Fruit fly (Drosophila melanogaster): ENCODE measurements around the gene Akap200.

The Akap200 gene

DNA sequence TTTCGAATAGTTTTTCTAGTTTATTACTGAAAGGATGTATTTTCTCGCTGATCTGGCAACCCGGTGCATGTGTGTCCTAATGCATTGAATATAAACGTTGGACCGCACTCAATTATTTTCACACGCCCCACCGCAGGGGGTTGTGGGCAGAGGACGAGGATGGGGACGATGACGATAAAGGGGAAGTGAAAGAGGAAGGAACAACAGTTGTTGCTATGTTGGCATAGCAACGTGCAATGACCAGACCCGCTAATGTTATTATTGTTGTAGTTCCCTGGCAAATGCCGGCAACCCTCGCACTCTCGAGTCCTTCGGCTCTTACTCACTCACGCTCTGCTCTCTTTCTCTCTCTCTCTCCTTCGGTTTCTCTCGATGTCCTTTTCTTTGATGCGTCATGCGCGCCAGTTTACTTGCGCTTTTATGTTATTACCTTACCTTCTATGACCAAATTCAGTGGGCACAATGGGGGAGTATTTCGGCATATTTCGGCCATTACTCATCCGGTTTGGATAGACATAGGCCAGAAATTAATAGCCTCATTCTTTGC, 9.2 kb downstream of the Akap200 start:
- TF ChIP-seq insv (optimal IDR thresholded peaks at IDR 0.05) (no peak), h (optimal IDR thresholded peaks at IDR 0.05) (no peak), psq (optimal IDR thresholded peaks at IDR 0.05) (no peak), Myc (optimal IDR thresholded peaks at IDR 0.05) (no peak), Sin3A (optimal IDR thresholded peaks at IDR 0.05) (no peak), ttk (optimal IDR thresholded peaks at IDR 0.05) (no peak)

DNA sequence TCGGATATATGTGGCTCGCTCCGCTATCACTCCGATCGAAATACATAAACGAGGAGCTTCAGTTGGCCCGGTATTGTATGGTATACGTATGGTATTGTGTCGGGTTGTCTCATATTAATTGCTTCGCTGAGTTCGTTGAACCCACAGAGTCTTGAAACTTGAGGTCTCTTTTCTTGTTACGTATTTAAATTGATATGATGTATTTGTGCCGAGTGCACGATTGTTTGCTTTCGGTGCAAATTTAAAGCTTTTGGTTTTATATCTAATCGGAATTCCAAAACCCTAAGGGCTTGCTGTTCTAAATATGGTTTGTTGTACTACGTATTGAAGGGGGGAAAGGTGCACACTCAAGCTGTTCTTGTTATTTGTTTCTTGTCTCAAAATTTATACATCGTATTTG, 9.7 kb downstream of the Akap200 start:
- TF ChIP-seq psq (optimal IDR thresholded peaks at IDR 0.05) = no peak
- no peak for TF ChIP-seq ttk (optimal IDR thresholded peaks at IDR 0.05)
- TF ChIP-seq insv (optimal IDR thresholded peaks at IDR 0.05) = no peak

DNA sequence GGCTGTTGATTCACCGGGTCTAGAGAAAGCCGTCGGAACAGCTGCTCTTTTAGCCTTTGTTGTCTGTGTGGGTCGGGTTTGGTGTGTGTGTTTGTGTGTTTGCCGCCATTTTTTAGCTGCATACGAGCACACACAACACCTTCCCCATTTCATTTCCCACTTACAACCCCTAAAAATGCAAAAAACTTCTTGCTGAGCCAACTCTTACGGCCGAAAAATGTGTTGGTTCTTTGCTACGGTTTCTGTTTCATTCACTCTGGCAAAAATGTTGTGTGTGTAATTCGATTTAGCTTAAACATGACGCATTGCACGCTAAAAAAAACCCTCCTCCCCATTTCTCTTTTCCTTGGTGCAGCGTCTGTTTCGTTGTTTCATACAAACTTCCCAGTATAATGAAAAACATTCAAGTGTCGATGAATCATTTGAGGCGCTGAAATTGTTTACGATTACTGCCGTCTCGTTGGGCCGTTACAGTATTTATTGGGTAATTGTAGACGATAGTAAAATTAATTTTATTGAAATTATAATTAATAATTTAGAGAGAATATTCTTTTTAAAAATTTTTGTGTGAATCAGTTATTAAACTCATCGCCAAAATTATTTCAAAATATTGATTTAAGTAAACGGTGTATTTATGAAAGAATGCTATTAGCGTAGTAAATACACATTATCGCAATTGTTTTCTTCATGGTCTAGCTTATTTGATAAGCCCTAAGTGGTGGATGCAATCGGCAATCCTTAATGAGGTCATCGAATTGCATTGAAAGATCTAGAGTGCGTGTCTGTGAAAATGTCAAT, 10.7 kb downstream of the Akap200 start:
- no peak for TF ChIP-seq psq (optimal IDR thresholded peaks at IDR 0.05)
- no peak for TF ChIP-seq h (optimal IDR thresholded peaks at IDR 0.05)
- no peak for TF ChIP-seq insv (optimal IDR thresholded peaks at IDR 0.05)
- no peak for TF ChIP-seq Myc (optimal IDR thresholded peaks at IDR 0.05)
- no peak for TF ChIP-seq Sin3A (optimal IDR thresholded peaks at IDR 0.05)
- TF ChIP-seq ttk (optimal IDR thresholded peaks at IDR 0.05) = no peak

DNA sequence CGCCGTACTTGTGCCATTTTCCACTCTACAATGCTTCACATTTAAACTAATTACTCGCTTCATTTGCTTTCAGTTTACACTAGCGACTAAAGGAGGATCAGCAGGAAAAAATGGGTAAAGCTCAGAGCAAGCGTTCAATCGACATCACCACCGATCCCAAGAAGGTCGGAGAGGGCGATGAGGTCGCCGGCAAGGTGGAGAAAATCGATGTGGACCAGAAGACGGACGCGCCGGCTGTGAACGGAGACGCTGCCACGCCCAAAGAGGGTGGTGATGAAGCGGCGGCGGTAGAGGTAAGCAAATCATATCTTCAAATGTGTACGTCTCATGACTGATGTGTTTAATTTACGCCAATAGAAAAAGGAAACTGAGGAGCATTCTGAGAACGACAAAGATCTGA, 11.3 kb downstream of the Akap200 start:
- TF ChIP-seq Myc (optimal IDR thresholded peaks at IDR 0.05) = no peak
- no peak for TF ChIP-seq ttk (optimal IDR thresholded peaks at IDR 0.05)
- TF ChIP-seq psq (optimal IDR thresholded peaks at IDR 0.05) = no peak
- TF ChIP-seq h (optimal IDR thresholded peaks at IDR 0.05) = no peak

DNA sequence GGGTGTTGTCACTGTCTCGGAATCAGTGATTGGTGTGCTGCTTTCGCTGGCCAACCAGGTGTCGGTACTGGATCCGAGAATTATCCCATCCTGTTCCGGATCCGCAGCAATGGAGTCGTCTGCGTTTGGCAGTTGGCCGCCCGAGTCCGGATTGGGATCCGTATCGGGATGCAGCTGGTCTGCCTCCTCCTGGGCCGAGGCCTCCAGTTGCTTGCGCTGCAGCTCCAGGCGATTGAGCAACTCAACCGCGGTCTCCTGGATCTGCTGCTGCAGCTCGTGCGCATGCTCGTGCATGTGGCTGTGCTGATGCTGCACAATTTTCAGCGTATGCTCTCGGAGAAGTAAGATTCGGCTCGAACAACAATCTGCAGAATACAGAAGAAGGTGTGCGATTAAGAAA, 16.6 kb downstream of the Akap200 start:
- TF ChIP-seq ttk (optimal IDR thresholded peaks at IDR 0.05) = no peak
- TF ChIP-seq h (optimal IDR thresholded peaks at IDR 0.05) = no peak
- no peak for TF ChIP-seq Sin3A (optimal IDR thresholded peaks at IDR 0.05)
- no peak for TF ChIP-seq Myc (optimal IDR thresholded peaks at IDR 0.05)
- TF ChIP-seq psq (optimal IDR thresholded peaks at IDR 0.05) = no peak
- no peak for TF ChIP-seq insv (optimal IDR thresholded peaks at IDR 0.05)

DNA sequence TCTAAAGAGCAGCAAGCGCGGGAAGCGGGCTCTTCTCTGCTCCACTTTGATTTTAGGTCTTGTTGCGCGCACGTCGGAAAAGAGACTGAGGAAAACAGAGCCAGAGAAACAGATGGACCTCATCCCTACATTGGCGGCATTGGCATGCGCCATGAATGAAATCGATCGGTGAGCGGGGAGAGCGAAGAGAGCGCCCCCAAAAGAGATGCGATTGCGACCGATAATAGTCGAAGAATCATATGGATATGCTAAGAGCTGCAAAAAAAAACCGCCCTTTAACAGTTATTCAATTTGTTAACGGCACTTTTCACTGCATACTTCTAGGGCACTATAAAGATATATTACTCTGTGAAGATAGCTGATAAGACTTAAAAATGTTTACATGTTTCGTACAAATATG, 18.0 kb downstream of the Akap200 start, which contains the start of gene grk:
TSS of gene grk (minus strand) at position 87 of the 400 bp plus-strand sequence.
- no peak for TF ChIP-seq Sin3A (optimal IDR thresholded peaks at IDR 0.05)

DNA sequence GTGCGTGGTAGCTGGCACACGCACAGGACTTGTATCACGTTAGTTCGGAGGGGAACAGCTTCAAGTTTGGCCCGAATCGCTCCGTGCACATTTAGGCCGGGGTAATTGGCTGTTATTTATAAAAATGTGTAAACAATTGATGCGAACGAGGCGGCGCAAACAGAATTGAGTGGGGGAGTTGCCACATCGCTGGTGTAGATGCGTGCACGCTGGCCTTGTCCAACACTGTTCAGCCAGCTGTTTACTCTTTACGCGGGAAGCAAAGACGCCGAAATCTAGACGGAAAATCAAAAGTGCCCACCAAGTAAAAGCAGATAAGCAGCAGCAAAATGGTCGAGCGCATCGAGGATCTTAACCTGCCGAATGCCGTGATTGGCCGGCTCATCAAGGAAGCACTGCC, 21.7 kb downstream of the Akap200 start, which contains the start of the genes D12 and Chrac-14:
TSS of gene D12 (minus strand) at position 190 of the 400 bp plus-strand sequence.
TSS of gene Chrac-14 (plus strand) at position 230 of the 400 bp plus-strand sequence.
- TF ChIP-seq Myc (optimal IDR thresholded peaks at IDR 0.05) (no peak), ttk (optimal IDR thresholded peaks at IDR 0.05) (no peak), insv (optimal IDR thresholded peaks at IDR 0.05) (no peak), h (optimal IDR thresholded peaks at IDR 0.05) (no peak), psq (optimal IDR thresholded peaks at IDR 0.05) (no peak)

DNA sequence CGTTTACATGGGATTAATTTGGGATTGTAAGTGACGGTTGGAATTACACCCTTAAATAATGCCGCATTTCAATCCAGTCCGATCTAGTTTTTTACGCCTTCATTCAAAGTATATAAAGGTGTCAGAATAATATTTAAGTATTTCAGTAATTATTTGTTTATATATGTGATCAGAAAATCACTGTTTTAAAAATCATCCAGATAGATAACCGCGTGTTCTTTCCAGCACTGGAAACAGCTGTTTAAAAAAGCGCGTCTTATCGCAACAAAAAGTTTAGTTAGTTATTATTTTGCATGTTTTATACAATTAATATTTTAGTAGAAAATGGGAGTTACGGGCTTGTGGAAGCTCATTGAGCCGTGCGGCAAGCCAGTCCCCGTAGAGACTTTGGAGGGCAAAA, 22.6 kb downstream of the Akap200 start, which contains the start of gene mus201:
TSS of gene mus201 (plus strand) at position 118 of the 400 bp plus-strand sequence.
- TF ChIP-seq Myc (optimal IDR thresholded peaks at IDR 0.05) = no peak
- TF ChIP-seq h (optimal IDR thresholded peaks at IDR 0.05) = no peak
- TF ChIP-seq psq (optimal IDR thresholded peaks at IDR 0.05) = no peak
- no peak for TF ChIP-seq ttk (optimal IDR thresholded peaks at IDR 0.05)
- no peak for TF ChIP-seq Sin3A (optimal IDR thresholded peaks at IDR 0.05)
- no peak for TF ChIP-seq insv (optimal IDR thresholded peaks at IDR 0.05)

DNA sequence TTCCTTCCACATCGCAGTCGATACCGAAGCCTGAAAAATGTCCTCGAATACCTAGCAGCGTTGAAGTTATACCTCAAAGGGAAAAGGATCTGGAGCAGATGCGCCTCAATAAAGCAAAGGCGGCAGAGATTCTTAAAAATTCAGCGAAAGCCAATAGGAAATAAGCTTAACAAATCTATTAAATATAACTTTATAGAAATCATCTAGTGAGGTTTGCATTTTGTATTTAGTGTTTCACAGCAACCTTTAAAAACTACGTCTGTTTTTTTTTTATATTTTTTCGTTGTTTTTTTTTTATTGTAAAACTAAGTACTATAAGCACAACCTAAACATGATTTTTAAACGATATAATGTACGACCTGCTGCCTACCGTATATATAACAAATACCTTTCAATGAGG, 26.7 kb downstream of the Akap200 start, which contains the start of gene CG31897:
TSS of gene CG31897 (plus strand) at position 301 of the 400 bp plus-strand sequence.
- TF ChIP-seq psq (optimal IDR thresholded peaks at IDR 0.05) (no peak), Myc (optimal IDR thresholded peaks at IDR 0.05) (no peak), Sin3A (optimal IDR thresholded peaks at IDR 0.05) (no peak), h (optimal IDR thresholded peaks at IDR 0.05) (no peak), insv (optimal IDR thresholded peaks at IDR 0.05) (no peak)

DNA sequence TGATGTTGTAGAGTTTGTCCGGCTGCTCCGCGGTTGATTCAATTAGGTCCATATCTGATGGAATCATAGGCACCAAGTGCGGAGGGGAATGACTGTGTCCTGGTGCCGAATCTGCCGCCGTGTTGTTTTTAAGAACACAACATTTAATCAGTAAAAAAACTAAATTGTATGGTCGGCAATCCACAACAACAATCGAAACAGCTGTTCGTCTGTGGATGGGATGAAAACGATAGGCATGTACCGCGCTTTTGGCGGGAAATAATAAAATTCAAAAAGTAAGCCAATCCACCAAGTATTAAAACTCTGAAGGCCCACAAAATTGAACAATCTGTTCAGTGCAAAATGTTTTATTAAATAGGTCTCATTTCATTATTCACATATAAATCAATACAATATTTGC, 33.9 kb downstream of the Akap200 start, which contains the start of gene Aasdh:
TSS of gene Aasdh (minus strand) at position 219 of the 400 bp plus-strand sequence.
- no peak for TF ChIP-seq psq (optimal IDR thresholded peaks at IDR 0.05)
- no peak for TF ChIP-seq Sin3A (optimal IDR thresholded peaks at IDR 0.05)
- TF ChIP-seq ttk (optimal IDR thresholded peaks at IDR 0.05) = no peak
- no peak for TF ChIP-seq Myc (optimal IDR thresholded peaks at IDR 0.05)
- TF ChIP-seq insv (optimal IDR thresholded peaks at IDR 0.05) = no peak
- TF ChIP-seq h (optimal IDR thresholded peaks at IDR 0.05) = no peak

DNA sequence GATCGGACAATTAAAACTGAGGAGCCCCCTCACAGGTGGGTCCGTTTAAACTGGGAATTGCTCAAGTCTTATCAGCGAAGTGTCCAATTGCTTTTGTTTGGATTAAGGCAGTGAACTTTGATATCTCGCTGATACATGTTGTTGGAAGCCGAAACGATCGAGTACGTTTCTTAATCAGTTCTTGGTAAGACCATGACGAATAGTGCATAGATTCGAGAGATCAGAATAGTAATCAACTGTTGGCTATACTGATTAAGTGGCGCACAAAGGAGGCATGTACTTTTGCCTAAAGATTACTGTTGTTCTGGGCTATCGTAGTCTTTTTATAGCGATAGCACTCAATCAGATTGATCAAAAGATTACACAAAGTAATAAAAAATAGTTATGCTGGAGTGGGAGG, 36.0 kb downstream of the Akap200 start:
- TF ChIP-seq insv (optimal IDR thresholded peaks at IDR 0.05) (no peak), ttk (optimal IDR thresholded peaks at IDR 0.05) (no peak), Sin3A (optimal IDR thresholded peaks at IDR 0.05) (no peak), h (optimal IDR thresholded peaks at IDR 0.05) (no peak), Myc (optimal IDR thresholded peaks at IDR 0.05) (no peak), psq (optimal IDR thresholded peaks at IDR 0.05) (no peak)

DNA sequence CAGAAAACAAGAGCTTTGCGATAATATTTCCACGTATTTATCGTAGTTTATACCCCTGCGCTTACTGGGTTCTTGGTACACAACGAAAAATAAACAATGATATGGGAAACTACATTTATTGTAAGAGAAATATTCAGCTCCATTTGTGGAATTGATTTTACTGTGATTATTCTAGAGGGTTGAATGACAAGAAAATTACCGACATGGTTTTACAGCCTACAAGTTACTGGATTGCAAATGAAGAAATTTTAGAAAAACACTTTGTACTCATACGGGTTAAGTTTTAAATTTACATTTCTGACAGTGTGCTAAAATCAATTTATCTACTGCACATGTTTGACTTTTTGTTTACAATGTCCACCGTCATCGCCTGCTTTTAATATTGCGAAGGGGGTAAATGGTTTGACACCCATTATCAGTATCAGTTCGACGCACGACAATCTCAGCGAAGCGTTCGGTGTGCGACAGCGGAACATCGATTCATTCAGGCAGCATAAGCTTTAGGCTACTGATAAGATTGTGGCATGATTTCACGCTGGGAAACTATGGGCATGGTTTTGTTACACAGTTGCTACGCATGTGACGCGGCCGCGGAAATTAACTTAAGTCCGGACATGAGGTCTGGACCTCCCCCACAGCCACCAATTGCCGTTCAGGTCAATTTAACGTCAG, 46.4 kb downstream of the Akap200 start:
- TF ChIP-seq ttk (optimal IDR thresholded peaks at IDR 0.05) = no peak
- no peak for TF ChIP-seq h (optimal IDR thresholded peaks at IDR 0.05)
- no peak for TF ChIP-seq insv (optimal IDR thresholded peaks at IDR 0.05)
- TF ChIP-seq Sin3A (optimal IDR thresholded peaks at IDR 0.05) = no peak
- no peak for TF ChIP-seq Myc (optimal IDR thresholded peaks at IDR 0.05)
- TF ChIP-seq psq (optimal IDR thresholded peaks at IDR 0.05) = no peak
